Fruit fly (Drosophila melanogaster) whole organism, pupa: ENCODE measurements around the gene CG31793.

Source experiments
- CG15710 ChIP-seq: fragments of 200-800 bp; sonication (Bioruptor generic); optimal IDR thresholded peaks from 2 replicates; lab custom pipeline; 2018; ENCODE audit warnings: missing biosample characterization, mild to moderate bottlenecking, missing genetic modification characterization, moderate library complexity
- CG8301 ChIP-seq: fragments of 200-800 bp; sonication (Bioruptor generic); optimal IDR thresholded peaks from 2 replicates; lab custom pipeline; 2018; ENCODE audit warnings: missing biosample characterization, mild to moderate bottlenecking, missing genetic modification characterization
- EcR ChIP-seq: fragments of 200-800 bp; sonication (Bioruptor generic); optimal IDR thresholded peaks from 3 replicates; lab custom pipeline; 2019; ENCODE audit warnings: missing biosample characterization, missing genetic modification characterization, mild to moderate bottlenecking, moderate library complexity, missing genetic modification reagents
- Pif1B ChIP-seq: fragments of 200-800 bp; sonication (Bioruptor generic); optimal IDR thresholded peaks from 3 replicates; lab custom pipeline; 2016; ENCODE audit warnings: missing biosample characterization, missing genetic modification characterization
- rn ChIP-seq: fragments of 200-800 bp; sonication (Bioruptor generic); IDR thresholded peaks from 2 replicates; pipeline ENCODE4 v1.3.6; 2022; ENCODE audit warnings: missing biosample characterization, missing genetic modification characterization

DNA sequence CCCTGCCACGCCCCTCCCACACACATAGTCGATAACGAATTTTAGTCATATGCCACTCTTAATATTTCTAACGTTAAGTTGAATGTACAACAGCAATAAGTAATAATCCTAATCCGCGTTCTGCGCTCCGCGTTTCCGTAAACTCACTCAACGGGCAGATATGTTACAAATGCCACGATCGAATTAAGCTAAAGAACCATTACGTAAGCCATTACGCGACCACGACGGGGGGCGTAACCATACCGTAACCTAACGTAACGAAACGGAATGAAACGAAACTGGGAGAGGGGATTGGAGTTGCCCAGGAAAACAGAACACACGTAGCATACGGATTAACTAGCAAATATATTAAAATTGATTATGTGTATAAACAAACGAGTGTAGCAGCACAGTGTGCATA, 54.6 kb downstream of the CG31793 start:
- no peak for TF ChIP-seq EcR
- no peak for TF ChIP-seq Pif1B (GFP tag; lab: Kevin White, UChicago)
- no peak for TF ChIP-seq rn (GFP tag; lab: Robert Waterston, UW)
- no peak for TF ChIP-seq CG15710 (tag; lab: Kevin White, UChicago)
- no peak for TF ChIP-seq CG8301 (tag; lab: Kevin White, UChicago)
